Worm (Caenorhabditis elegans) whole organism, early embryonic: ENCODE results near the gene srh-17.
A peak's percentile ranks its signal among the peaks of the same experiment; 100 is the strongest.

Experiments
- B0310.2 ChIP-seq: sonication (generic microtip); optimal IDR thresholded peaks from 2 replicates; lab custom pipeline; 2016; ENCODE audit warnings: mild to moderate bottlenecking, missing genetic modification characterization, missing compliant biosample characterization
- F13C5.2 ChIP-seq: sonication (generic microtip); optimal IDR thresholded peaks from 2 replicates; lab custom pipeline; 2017; ENCODE audit warnings: mild to moderate bottlenecking, missing genetic modification characterization, inconsistent platforms, missing compliant biosample characterization
- aly-1 ChIP-seq: sonication (generic microtip); optimal IDR thresholded peaks from 2 replicates; lab custom pipeline; 2016; ENCODE audit warnings: missing genetic modification characterization, missing compliant biosample characterization
- ama-1 ChIP-seq: fragments of 150-350 bp; optimal IDR thresholded peaks from 2 replicates; lab custom pipeline; 2014
- ets-7 ChIP-seq: sonication (generic microtip); optimal IDR thresholded peaks from 2 replicates; lab custom pipeline; 2016; ENCODE audit warnings: missing genotype, missing genetic modification characterization, missing compliant biosample characterization
- flt-1 ChIP-seq: fragments of 200-800 bp; sonication (Bioruptor generic); IDR thresholded peaks from 2 replicates; pipeline ENCODE4 v1.3.6; 2022; ENCODE audit warnings: missing genetic modification characterization, missing compliant biosample characterization
- hmg-4 ChIP-seq: fragments of 200-800 bp; sonication (Bioruptor generic); optimal IDR thresholded peaks from 2 replicates; lab custom pipeline; 2018; ENCODE audit warnings: mild to moderate bottlenecking, missing genetic modification characterization, missing compliant biosample characterization
- pes-1 ChIP-seq: fragments of 200-800 bp; sonication (Bioruptor generic); IDR thresholded peaks from 2 replicates; pipeline ENCODE4 v1.3.6; 2022; ENCODE audit warnings: missing genetic modification reagents, missing genetic modification characterization, missing compliant biosample characterization
- scrt-1 ChIP-seq: fragments of 200-800 bp; sonication (Bioruptor generic); IDR thresholded peaks from 2 replicates; pipeline ENCODE4 v1.3.6; 2022; ENCODE audit warnings: missing genetic modification characterization, missing compliant biosample characterization
- sea-1 ChIP-seq: fragments of 200-800 bp; sonication (Bioruptor generic); conservative IDR thresholded peaks from 2 replicates; pipeline ENCODE4 v1.3.6; 2022; ENCODE audit warnings: missing genetic modification characterization, missing compliant biosample characterization
- tbx-11 ChIP-seq: fragments of 200-800 bp; sonication (Bioruptor generic); IDR thresholded peaks from 2 replicates; pipeline ENCODE4 v1.3.6; 2022; ENCODE audit warnings: missing genetic modification characterization, missing compliant biosample characterization
- tbx-37 ChIP-seq: fragments of 200-800 bp; sonication (Bioruptor generic); conservative IDR thresholded peaks from 2 replicates; pipeline ENCODE4 v1.3.6; 2022; ENCODE audit warnings: missing genetic modification reagents, missing genetic modification characterization, missing compliant biosample characterization
- tra-4 ChIP-seq: sonication (generic microtip); optimal IDR thresholded peaks from 2 replicates; lab custom pipeline; 2017; ENCODE audit warnings: missing genetic modification characterization, missing compliant biosample characterization

- TF ChIP-seq aly-1 (tag; lab: Kevin White, UChicago) (peak; percentile 87), ama-1 (lab: Kevin White, UChicago) (no peak), B0310.2 (no peak), tbx-37 (0 out of 2 replicates have a peak, but pooled peaks have one; percentile 4), tra-4 (no peak), hmg-4 (GFP tag; lab: Kevin White, UChicago) (peak; percentile 91), sea-1 (GFP tag; lab: Robert Waterston, UW) (no peak), ets-7 (tag; lab: Kevin White, UChicago) (peak; percentile 45), pes-1 (no peak; the same call in 1 of the 2 replicates), flt-1 (GFP tag; lab: Robert Waterston, UW) (no peak), tbx-11 (GFP tag; lab: Robert Waterston, UW) (0 out of 2 replicates have a peak, but pooled peaks have one; percentile 12), F13C5.2 (tag; lab: Kevin White, UChicago) (peak; percentile 79), scrt-1 (GFP tag; lab: Robert Waterston, UW) (no peak)
Observed at ce11 chrV:14696604-14697307, 35.7 kb downstream of the srh-17 start, which contains the start of gene unc-112.
